Worm (Caenorhabditis elegans) whole organism, young adult: ENCODE measurements around the gene cif-1.
"Not testable (repeated sequence)": the region's sequence is repeated elsewhere in the genome, so short reads cannot be mapped to it uniquely, and the experiment has no call there.

Experiments used
- F57A8.1 ChIP-seq: fragments of 200-800 bp; sonication (Bioruptor generic); optimal IDR thresholded peaks from 2 replicates; lab custom pipeline; 2018; ENCODE audit warnings: mild to moderate bottlenecking, missing genetic modification characterization, moderate library complexity, missing compliant biosample characterization
- Y56A3A.18 ChIP-seq: fragments of 200-800 bp; sonication (Bioruptor generic); IDR thresholded peaks from 2 replicates; pipeline ENCODE4 v1.3.6; 2022; ENCODE audit warnings: missing genetic modification reagents, missing genetic modification characterization, missing compliant biosample characterization
- Y79H2A.3 ChIP-seq: fragments of 200-800 bp; sonication (Bioruptor generic); conservative IDR thresholded peaks from 2 replicates; pipeline ENCODE4 v1.3.6; 2022; ENCODE audit warnings: missing genetic modification reagents, missing genetic modification characterization, missing compliant biosample characterization
- hmg-1.2 ChIP-seq: fragments of 200-800 bp; sonication (Bioruptor generic); IDR thresholded peaks from 2 replicates; pipeline ENCODE4 v1.3.6; 2022; ENCODE audit warnings: missing genetic modification reagents, missing genetic modification characterization, missing compliant biosample characterization
- lin-35 ChIP-seq, 3 experiments: fragments of 150-350 bp in 2 of 3; sonication (generic microtip) in 1 of 3; optimal IDR thresholded peaks; 2 replicates each; lab custom pipeline; 2014 to 2018; ENCODE audit warnings: missing biosample characterization in 3 of 3, missing genetic modification characterization in 3 of 3, missing genetic modification reagents in 3 of 3
- unc-62 ChIP-seq: fragments of 150-350 bp; optimal IDR thresholded peaks from 2 replicates; lab custom pipeline; 2014; ENCODE audit warnings: missing biosample characterization, missing genetic modification reagents, missing genetic modification characterization

DNA sequence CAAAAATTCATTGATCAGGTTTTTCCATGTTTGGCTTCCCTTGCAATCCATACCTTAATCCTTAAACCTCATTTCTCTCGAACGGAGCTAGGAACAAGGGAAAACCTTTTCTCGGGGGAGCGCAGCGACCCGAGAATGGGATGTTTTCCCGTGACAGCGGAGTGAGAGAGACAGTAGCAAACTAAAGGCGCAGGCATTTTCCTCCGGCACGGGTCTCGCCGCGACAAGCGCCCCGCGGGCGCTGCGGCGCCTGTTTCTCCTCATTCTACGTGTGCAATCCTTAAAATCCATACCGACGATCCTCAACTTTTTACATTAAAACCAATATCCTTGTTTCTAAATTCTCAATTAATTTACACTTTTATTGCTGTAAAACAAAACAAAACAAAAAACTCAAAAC is 51.9 kb downstream of the cif-1 start:
- TF ChIP-seq unc-62 (GFP tag; lab: Kevin White, UChicago); hmg-1.2; Y56A3A.18 (GFP tag; lab: Robert Waterston, UW); F57A8.1 (GFP tag; lab: Kevin White, UChicago); lin-35 (GFP tag; optimal IDR thresholded peaks at IDR 0.05; lab: Kevin White, UChicago); Y79H2A.3 (GFP tag; lab: Robert Waterston, UW): not testable (repeated sequence)
